Worm (Caenorhabditis elegans): ENCODE measurements around the gene Y76B12C.9.

The Y76B12C.9 gene

DNA sequence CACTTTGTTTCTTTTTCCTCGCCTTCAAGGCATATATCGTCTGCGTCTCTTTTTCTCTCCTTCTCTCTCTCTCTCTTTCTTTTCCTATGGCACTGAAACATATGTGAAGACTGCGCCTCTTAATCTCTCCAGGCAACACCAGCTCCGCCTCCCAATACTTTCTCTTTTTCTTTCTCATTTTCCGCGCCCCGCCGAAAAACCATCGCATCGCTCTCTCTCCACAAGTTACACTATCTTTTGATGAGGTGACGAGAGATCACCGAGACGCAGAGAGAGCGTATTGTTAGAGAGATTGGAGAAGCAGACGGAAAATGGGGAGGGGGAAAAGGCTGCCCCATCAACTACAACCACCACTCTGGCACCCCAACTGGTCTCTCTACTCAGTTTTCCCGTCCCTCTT lies 12.0 kb upstream of the Y76B12C.9 start (continued):
- TF ChIP-seq pat-9 (tag; optimal IDR thresholded peaks at IDR 0.05) (no peak), fkh-10 (GFP tag; optimal IDR thresholded peaks at IDR 0.05) (no peak), fkh-6 (tag; optimal IDR thresholded peaks at IDR 0.05) (no peak), nfya-1 (tag; optimal IDR thresholded peaks at IDR 0.05) (peak; percentile 87), lin-11 (tag; optimal IDR thresholded peaks at IDR 0.05) (peak; percentile 2), ceh-31 (tag; optimal IDR thresholded peaks at IDR 0.05) (peak; percentile 87), T23F11.4 (GFP tag; optimal IDR thresholded peaks at IDR 0.05) (no peak), ceh-22 (tag; optimal IDR thresholded peaks at IDR 0.05) (no peak), syd-9 (tag; optimal IDR thresholded peaks at IDR 0.05) (peak; percentile 23), hlh-8 (tag; optimal IDR thresholded peaks at IDR 0.05) (peak; percentile 74), madf-2 (tag; optimal IDR thresholded peaks at IDR 0.05) (peak; percentile 17), ets-4 (tag; optimal IDR thresholded peaks at IDR 0.05) (peak; percentile 9), sox-2 (GFP tag; IDR thresholded peaks at IDR 0.05) (0 out of 2 replicates have a peak, but pooled peaks have one; percentile 16), fax-1 (tag; optimal IDR thresholded peaks at IDR 0.05) (no peak), ceh-9 (tag; optimal IDR thresholded peaks at IDR 0.05) (no peak), lim-6 (tag; optimal IDR thresholded peaks at IDR 0.05) (no peak), ceh-2 (tag; optimal IDR thresholded peaks at IDR 0.05) (peak; percentile 12), unc-86 (tag; optimal IDR thresholded peaks at IDR 0.05) (peak; percentile 46), odd-2 (tag; optimal IDR thresholded peaks at IDR 0.05) (no peak), ahr-1 (tag; optimal IDR thresholded peaks at IDR 0.05) (no peak), C38D4.7 (GFP tag; optimal IDR thresholded peaks at IDR 0.05) (no peak), hlh-30 (tag; optimal IDR thresholded peaks at IDR 0.05; ENCODE audit: insufficient read depth) (no peak), K02D7.2 (tag; optimal IDR thresholded peaks at IDR 0.05) (no peak), unc-55 (GFP tag; optimal IDR thresholded peaks at IDR 0.05) (peak; percentile 91), che-1 (tag; optimal IDR thresholded peaks at IDR 0.05) (peak; percentile 11), ceh-6 (GFP tag; optimal IDR thresholded peaks at IDR 0.05) (no peak), ttx-3 (tag; optimal IDR thresholded peaks at IDR 0.05) (no peak), pqm-1 (tag; optimal IDR thresholded peaks at IDR 0.05) (no peak), sox-4 (tag; optimal IDR thresholded peaks at IDR 0.05) (no peak), ama-1 (optimal IDR thresholded peaks at IDR 0.05) (no peak), elt-2 (tag; optimal IDR thresholded peaks at IDR 0.05) (no peak), hlh-15 (tag; optimal IDR thresholded peaks at IDR 0.05) (no peak), ceh-18 (tag; optimal IDR thresholded peaks at IDR 0.05) (peak; percentile 91), gmeb-2 (tag; optimal IDR thresholded peaks at IDR 0.05) (no peak), npax-4 (tag; optimal IDR thresholded peaks at IDR 0.05) (no peak), pax-1 (tag; optimal IDR thresholded peaks at IDR 0.05) (no peak), ceh-14 (tag; optimal IDR thresholded peaks at IDR 0.05) (peak; percentile 93), Y22D7AL.16 (tag; optimal IDR thresholded peaks at IDR 0.05) (no peak), K09A11.1 (tag; optimal IDR thresholded peaks at IDR 0.05; ENCODE audit: insufficient read depth) (no peak), pros-1 (tag; optimal IDR thresholded peaks at IDR 0.05) (peak; percentile 51), nhr-11 (tag; optimal IDR thresholded peaks at IDR 0.05) (no peak), hlh-13 (GFP tag; optimal IDR thresholded peaks at IDR 0.05) (no peak), ztf-16 (tag; optimal IDR thresholded peaks at IDR 0.05) (no peak), F13H6.1 (tag; optimal IDR thresholded peaks at IDR 0.05) (peak; percentile 47), rnt-1 (tag; optimal IDR thresholded peaks at IDR 0.05) (peak; percentile 70), sdc-2 (tag; optimal IDR thresholded peaks at IDR 0.05) (peak; percentile 30), ceh-34 (tag; optimal IDR thresholded peaks at IDR 0.05) (peak; percentile 78), C08G9.2 (tag; optimal IDR thresholded peaks at IDR 0.05) (no peak), unc-42 (tag; optimal IDR thresholded peaks at IDR 0.05) (peak; percentile 79), eyg-1 (tag; optimal IDR thresholded peaks at IDR 0.05) (no peak)
